Worm (Caenorhabditis elegans): ENCODE measurements around the gene F25D1.5.

DNA sequence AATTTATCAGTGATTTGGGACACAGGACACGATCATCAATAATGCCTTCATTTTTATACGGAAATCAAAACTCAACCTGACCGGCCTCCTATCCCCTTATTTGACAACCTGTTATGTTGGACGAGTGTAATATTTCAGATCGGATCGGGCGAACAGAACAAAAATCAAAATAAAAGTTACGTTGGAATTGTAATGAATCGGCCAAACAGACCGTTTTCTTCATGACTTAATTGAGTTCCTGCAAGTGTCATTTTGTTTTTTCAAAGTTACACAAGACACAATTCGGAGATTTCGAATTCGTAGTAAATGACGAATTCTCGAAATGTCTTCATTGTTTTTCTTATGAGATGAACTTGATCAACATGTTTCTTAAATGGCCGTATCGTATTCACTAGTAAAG lies 8.7 kb upstream of the F25D1.5 start, which contains the start of gene F32G8.3:
- TF ChIP-seq pha-2 (tag; optimal IDR thresholded peaks at IDR 0.05) (no peak), dmd-4 (tag; optimal IDR thresholded peaks at IDR 0.05; ENCODE audit: borderline replicate concordance) (no peak), nhr-232 (tag; optimal IDR thresholded peaks at IDR 0.05) (no peak), nhr-11 (tag; optimal IDR thresholded peaks at IDR 0.05) (no peak), ceh-48 (tag; optimal IDR thresholded peaks at IDR 0.05) (no peak), npax-4 (tag; optimal IDR thresholded peaks at IDR 0.05) (no peak), sdc-2 (tag; optimal IDR thresholded peaks at IDR 0.05) (no peak)
